Fruit fly (Drosophila melanogaster) Kc167 (cell line): ENCODE data around the gene kl-3.
"Not testable (repeated sequence)": the region's sequence is repeated elsewhere in the genome, so short reads cannot be mapped to it uniquely, and the experiment has no call there.

Source experiments
- Myc ChIP-seq: fragments of >200 bp; optimal IDR thresholded peaks from 2 replicates; lab custom pipeline; 2017; ENCODE audit warnings: missing external identifiers
- Sin3A ChIP-seq: fragments of >200 bp; optimal IDR thresholded peaks from 2 replicates; lab custom pipeline; 2018; ENCODE audit warnings: missing external identifiers
- h ChIP-seq: fragments of >200 bp; optimal IDR thresholded peaks from 3 replicates; lab custom pipeline; 2018; ENCODE audit warnings: missing external identifiers
- insv ChIP-seq: fragments of >200 bp; optimal IDR thresholded peaks from 3 replicates; lab custom pipeline; 2018; ENCODE audit warnings: missing external identifiers
- psq ChIP-seq: fragments of >200 bp; optimal IDR thresholded peaks from 2 replicates; lab custom pipeline; 2017; ENCODE audit warnings: missing external identifiers
- ttk ChIP-seq: sonication (Bioruptor generic); optimal IDR thresholded peaks from 2 replicates; lab custom pipeline; 2017; ENCODE audit warnings: missing external identifiers

kl-3 gene

dm6 chrY:336081-336480, at the start of gene kl-3:
Gene kl-3, plus strand, starts transcription at chrY:336381.
- not testable (repeated sequence) for TF ChIP-seq h (lab: Kevin White, UChicago); insv; ttk (lab: Kevin White, UChicago)

- TF ChIP-seq Sin3A (lab: Kevin White, UChicago) = no peak
- TF ChIP-seq h (lab: Kevin White, UChicago) = no peak
- no peak for TF ChIP-seq ttk (lab: Kevin White, UChicago)
- TF ChIP-seq insv = no peak
- no peak for TF ChIP-seq Myc (lab: Kevin White, UChicago)
- TF ChIP-seq psq (lab: Kevin White, UChicago) = no peak
Observed at dm6 chrY:572788-573187, 236.6 kb downstream of the kl-3 start, which contains the start of gene kl-2. Gene kl-2, plus strand, starts transcription at chrY:573088.
